Worm (Caenorhabditis elegans) whole organism, mixed stage, embryonic: ENCODE data around the gene T26G10.4.
A peak's percentile ranks its signal among the peaks of the same experiment; 100 is the strongest.

ENCODE experiments used
- M03D4.4 ChIP-seq: sonication (generic microtip); optimal IDR thresholded peaks from 2 replicates; lab custom pipeline; 2017; ENCODE audit warnings: mild to moderate bottlenecking, missing genetic modification characterization, missing compliant biosample characterization
- bed-3 ChIP-seq: fragments of 200-800 bp; sonication (Bioruptor generic); optimal IDR thresholded peaks from 3 replicates; lab custom pipeline; 2018; ENCODE audit warnings: mild to moderate bottlenecking, missing genetic modification characterization, moderate library complexity, missing compliant biosample characterization
- blmp-1 ChIP-seq: fragments of 150-350 bp; optimal IDR thresholded peaks from 2 replicates; lab custom pipeline; 2014; ENCODE audit warnings: missing biosample characterization, missing genetic modification characterization
- ceh-39 ChIP-seq: fragments of 150-350 bp; optimal IDR thresholded peaks from 2 replicates; lab custom pipeline; 2014; ENCODE audit warnings: missing biosample characterization, missing genetic modification characterization
- ceh-43 ChIP-seq: fragments of 200-800 bp; sonication (Bioruptor generic); optimal IDR thresholded peaks from 2 replicates; lab custom pipeline; 2018; ENCODE audit warnings: mild to moderate bottlenecking, missing genetic modification characterization, moderate library complexity, missing compliant biosample characterization
- ceh-83 ChIP-seq: fragments of 200-800 bp; sonication (Bioruptor generic); optimal IDR thresholded peaks from 2 replicates; lab custom pipeline; 2018; ENCODE audit warnings: mild to moderate bottlenecking, missing genetic modification characterization, missing compliant biosample characterization
- drap-1 ChIP-seq: fragments of 200-800 bp; sonication (Bioruptor generic); optimal IDR thresholded peaks from 3 replicates; lab custom pipeline; 2018; ENCODE audit warnings: mild to moderate bottlenecking, missing genetic modification characterization, missing compliant biosample characterization
- elt-1 ChIP-seq: sonication (generic microtip); optimal IDR thresholded peaks from 2 replicates; lab custom pipeline; 2017; ENCODE audit warnings: missing genetic modification characterization, mild to moderate bottlenecking, missing compliant biosample characterization, antibody characterized with exemption, moderate library complexity, borderline replicate concordance; ENCODE audit not compliant: insufficient read depth
- elt-3 ChIP-seq: fragments of 150-350 bp; optimal IDR thresholded peaks from 2 replicates; lab custom pipeline; 2014; ENCODE audit warnings: missing biosample characterization, missing genetic modification characterization
- flh-1 ChIP-seq: fragments of 200-800 bp; sonication (Bioruptor generic); optimal IDR thresholded peaks from 2 replicates; lab custom pipeline; 2018; ENCODE audit warnings: mild to moderate bottlenecking, missing genetic modification characterization, moderate library complexity, missing compliant biosample characterization
- ham-2 ChIP-seq: fragments of 200-800 bp; sonication (Bioruptor generic); optimal IDR thresholded peaks from 2 replicates; lab custom pipeline; 2018; ENCODE audit warnings: mild to moderate bottlenecking, missing genetic modification characterization, missing compliant biosample characterization
- lin-13 ChIP-seq: fragments of 150-350 bp; optimal IDR thresholded peaks from 2 replicates; lab custom pipeline; 2014; ENCODE audit warnings: missing biosample characterization, missing genetic modification characterization
- lin-32 ChIP-seq: fragments of 200-800 bp; sonication (Bioruptor generic); optimal IDR thresholded peaks from 2 replicates; lab custom pipeline; 2018; ENCODE audit warnings: mild to moderate bottlenecking, missing genetic modification characterization, missing compliant biosample characterization
- lsy-2 ChIP-seq: fragments of 150-350 bp; optimal IDR thresholded peaks from 2 replicates; lab custom pipeline; 2014; ENCODE audit warnings: missing biosample characterization, missing genetic modification characterization
- mab-5 ChIP-seq: fragments of 150-350 bp; optimal IDR thresholded peaks from 2 replicates; lab custom pipeline; 2014; ENCODE audit warnings: missing biosample characterization, missing genetic modification characterization
- mep-1 ChIP-seq: fragments of 150-350 bp; optimal IDR thresholded peaks from 2 replicates; lab custom pipeline; 2017; ENCODE audit warnings: missing biosample characterization, missing genetic modification reagents, missing genetic modification characterization, inconsistent platforms
- mls-2 ChIP-seq: sonication (generic microtip); optimal IDR thresholded peaks from 2 replicates; lab custom pipeline; 2016; ENCODE audit warnings: mild to moderate bottlenecking, missing genetic modification characterization, moderate library complexity, missing compliant biosample characterization
- nhr-12 ChIP-seq: fragments of 150-350 bp; optimal IDR thresholded peaks from 2 replicates; lab custom pipeline; 2014; ENCODE audit warnings: missing biosample characterization, missing genetic modification characterization
- nhr-2 ChIP-seq: fragments of 150-350 bp; optimal IDR thresholded peaks from 2 replicates; lab custom pipeline; 2014; ENCODE audit warnings: missing biosample characterization, missing genetic modification characterization
- nhr-237 ChIP-seq: fragments of 150-350 bp; optimal IDR thresholded peaks from 2 replicates; lab custom pipeline; 2014; ENCODE audit warnings: missing biosample characterization, missing genetic modification characterization
- nhr-28 ChIP-seq: fragments of 150-350 bp; optimal IDR thresholded peaks from 2 replicates; lab custom pipeline; 2014; ENCODE audit warnings: missing biosample characterization, missing genetic modification characterization
- nhr-76 ChIP-seq: sonication (generic microtip); optimal IDR thresholded peaks from 2 replicates; lab custom pipeline; 2017; ENCODE audit warnings: missing biosample characterization, missing genetic modification characterization
- pha-4 ChIP-seq: fragments of 150-350 bp; optimal IDR thresholded peaks from 2 replicates; lab custom pipeline; 2018; ENCODE audit warnings: missing biosample characterization, missing genetic modification reagents, missing genetic modification characterization
- snpc-4 ChIP-seq: fragments of 150-350 bp; optimal IDR thresholded peaks from 2 replicates; lab custom pipeline; 2014; ENCODE audit warnings: missing biosample characterization, missing genetic modification characterization
- sptf-1 ChIP-seq: sonication (generic microtip); optimal IDR thresholded peaks from 2 replicates; lab custom pipeline; 2017; ENCODE audit warnings: mild to moderate bottlenecking, missing genetic modification characterization, moderate library complexity, missing compliant biosample characterization
- tbx-8 ChIP-seq: fragments of 200-800 bp; sonication (Bioruptor generic); optimal IDR thresholded peaks from 2 replicates; lab custom pipeline; 2018; ENCODE audit warnings: mild to moderate bottlenecking, missing genetic modification characterization, moderate library complexity, missing compliant biosample characterization
- unc-120 ChIP-seq: sonication (generic microtip); optimal IDR thresholded peaks from 2 replicates; lab custom pipeline; 2017; ENCODE audit warnings: missing genetic modification characterization, missing compliant biosample characterization; ENCODE audit not compliant: poor library complexity, severe bottlenecking
- unc-62 ChIP-seq: fragments of 150-350 bp; optimal IDR thresholded peaks from 2 replicates; lab custom pipeline; 2014; ENCODE audit warnings: missing biosample characterization, missing genetic modification reagents, missing genetic modification characterization
- zip-8 ChIP-seq: fragments of 150-350 bp; optimal IDR thresholded peaks from 2 replicates; lab custom pipeline; 2014; ENCODE audit warnings: missing biosample characterization, missing genetic modification characterization
- ztf-11 ChIP-seq: fragments of 150-350 bp; optimal IDR thresholded peaks from 2 replicates; lab custom pipeline; 2014; ENCODE audit warnings: missing biosample characterization, missing genetic modification characterization

T26G10.4 gene

ce11 chrIII:9433576-9434107 is 13.3 kb downstream of the T26G10.4 start, which contains the start of gene cpar-1:
cpar-1 (plus strand) TSS chrIII:9434057.
- TF ChIP-seq mep-1 (no peak), lin-13 (peak; percentile 14), nhr-237 (tag; lab: Kevin White, UChicago) (no peak)
- TF ChIP-seq, all 35 proteins: peak for 1

DNA sequence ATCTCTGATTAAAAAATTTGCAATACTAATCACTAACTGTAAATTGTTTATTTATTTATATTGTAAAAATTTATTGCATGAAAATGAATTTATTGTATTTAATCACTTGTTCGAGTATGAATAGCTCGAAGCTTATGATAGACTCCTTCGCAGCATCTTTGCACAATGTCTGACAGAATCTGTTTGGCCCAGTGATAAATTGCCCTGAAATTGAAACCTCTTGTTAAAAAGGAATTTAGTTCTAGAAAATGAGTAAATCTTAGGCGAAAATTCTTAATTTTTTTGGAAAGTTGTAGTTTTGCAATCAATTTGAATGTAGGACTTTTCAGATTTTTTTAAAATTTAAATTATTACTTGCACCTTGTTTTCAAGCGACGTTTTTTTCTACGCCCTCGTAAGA is 14.7 kb downstream of the T26G10.4 start:
- TF ChIP-seq ztf-11 (tag; lab: Kevin White, UChicago) (no peak), M03D4.4 (no peak), bed-3 (GFP tag; lab: Kevin White, UChicago) (no peak), zip-8 (tag; lab: Kevin White, UChicago) (no peak), nhr-76 (no peak), elt-3 (no peak), mab-5 (tag; lab: Kevin White, UChicago) (no peak)

DNA sequence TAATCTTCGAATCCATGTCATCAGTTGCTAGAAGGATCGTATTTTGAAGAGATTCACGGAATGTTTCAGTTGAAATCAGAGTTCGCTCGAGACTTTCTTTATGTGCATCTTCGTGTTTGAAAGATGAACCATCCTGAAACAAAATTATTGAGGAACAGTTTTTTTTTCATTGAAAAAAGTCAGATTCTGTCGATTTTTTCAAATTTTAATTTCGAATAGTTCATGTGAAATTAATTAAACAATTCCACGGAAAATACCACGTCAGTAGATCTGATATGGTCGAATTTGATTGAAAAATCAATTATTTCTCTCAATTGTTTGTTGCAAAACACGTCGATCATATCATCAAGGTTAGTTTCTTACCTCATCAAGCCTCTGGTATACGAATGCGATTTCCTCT is 19.1 kb downstream of the T26G10.4 start, which contains the start of gene F54C8.1:
TSS of gene F54C8.1 (plus strand) at position 301 of the 400 bp plus-strand sequence.
- no peak for TF ChIP-seq ztf-11 (tag; lab: Kevin White, UChicago)
- TF ChIP-seq blmp-1 (tag; lab: Kevin White, UChicago), result no peak
- no peak for TF ChIP-seq mab-5 (tag; lab: Kevin White, UChicago)
- no peak for TF ChIP-seq M03D4.4
- no peak for TF ChIP-seq snpc-4
- TF ChIP-seq nhr-76, result no peak
- TF ChIP-seq tbx-8 (GFP tag; lab: Kevin White, UChicago), result no peak
- TF ChIP-seq unc-120, result no peak
- TF ChIP-seq nhr-12 (tag; lab: Kevin White, UChicago), result no peak
- no peak for TF ChIP-seq nhr-2
- no peak for TF ChIP-seq pha-4 (tag; lab: Kevin White, UChicago)
- no peak for TF ChIP-seq elt-1 (tag; lab: Kevin White, UChicago)
- no peak for TF ChIP-seq nhr-28 (tag; lab: Kevin White, UChicago)
- TF ChIP-seq unc-62 (GFP tag; lab: Kevin White, UChicago), result no peak

DNA sequence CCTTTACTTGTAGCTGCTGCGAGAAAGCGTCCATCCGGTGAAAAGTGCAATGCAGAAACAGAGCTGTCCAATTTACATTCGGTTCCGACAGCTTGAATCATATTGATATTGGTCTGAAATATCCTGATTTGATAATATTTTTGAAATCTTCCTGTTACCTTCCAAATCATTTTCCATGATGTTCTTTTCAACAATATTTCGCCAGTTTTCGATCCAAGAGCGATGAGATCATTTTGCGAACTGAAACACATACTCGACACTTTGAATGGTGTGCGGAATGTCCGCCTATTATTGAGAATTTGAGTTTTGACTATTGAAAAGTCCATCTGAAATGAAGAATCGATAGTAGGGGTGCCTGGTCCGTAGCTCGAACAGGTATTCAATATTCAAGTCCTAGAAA is 20.8 kb downstream of the T26G10.4 start, which contains the start of gene emb-30:
TSS of gene emb-30 (minus strand) at position 328 of the 400 bp plus-strand sequence.
- no peak for TF ChIP-seq flh-1 (GFP tag; lab: Kevin White, UChicago)
- no peak for TF ChIP-seq sptf-1 (tag; lab: Kevin White, UChicago)
- TF ChIP-seq mls-2 (tag; lab: Kevin White, UChicago), result no peak
- TF ChIP-seq lin-32 (GFP tag; lab: Kevin White, UChicago), result no peak
- TF ChIP-seq nhr-2, result no peak
- TF ChIP-seq drap-1, result no peak
- TF ChIP-seq lsy-2 (tag; lab: Kevin White, UChicago), result no peak
- no peak for TF ChIP-seq lin-13
- no peak for TF ChIP-seq ceh-83 (GFP tag; lab: Kevin White, UChicago)
- no peak for TF ChIP-seq zip-8 (tag; lab: Kevin White, UChicago)

ce11 chrIII:9442846-9443245 is 22.5 kb downstream of the T26G10.4 start:
- TF ChIP-seq nhr-237 (tag; lab: Kevin White, UChicago), result no peak
- no peak for TF ChIP-seq ham-2
- TF ChIP-seq mab-5 (tag; lab: Kevin White, UChicago), result no peak
- no peak for TF ChIP-seq bed-3 (GFP tag; lab: Kevin White, UChicago)
- no peak for TF ChIP-seq drap-1
- TF ChIP-seq unc-62 (GFP tag; lab: Kevin White, UChicago), result no peak
- TF ChIP-seq ceh-39, result no peak
- TF ChIP-seq elt-3, result no peak
- no peak for TF ChIP-seq nhr-76
- TF ChIP-seq nhr-28 (tag; lab: Kevin White, UChicago), result no peak
- TF ChIP-seq lsy-2 (tag; lab: Kevin White, UChicago), result no peak
- TF ChIP-seq M03D4.4, result no peak
- TF ChIP-seq lin-32 (GFP tag; lab: Kevin White, UChicago), result no peak
- TF ChIP-seq ceh-43, result no peak
- no peak for TF ChIP-seq blmp-1 (tag; lab: Kevin White, UChicago)
- TF ChIP-seq sptf-1 (tag; lab: Kevin White, UChicago), result no peak
- no peak for TF ChIP-seq flh-1 (GFP tag; lab: Kevin White, UChicago)
